Worm (Caenorhabditis elegans) whole organism, L4 larva: ENCODE results near the gene Y43F8B.17.

Experiments
- lsy-2 ChIP-seq, 2 experiments: fragments of 150-350 bp in 1 of 2; sonication (generic microtip) in 1 of 2; optimal IDR thresholded peaks; 2 replicates each; lab custom pipeline; 2014 to 2017; ENCODE audit warnings: missing biosample characterization in 2 of 2, missing genetic modification characterization in 2 of 2
- nhr-28 ChIP-seq: fragments of 150-350 bp; optimal IDR thresholded peaks from 2 replicates; lab custom pipeline; 2014; ENCODE audit warnings: missing biosample characterization, missing genetic modification characterization
- pha-4 ChIP-seq, 2 experiments: fragments of 150-350 bp in 1 of 2; fragments of 200-800 bp in 1 of 2; sonication (Bioruptor generic) in 1 of 2; IDR thresholded peaks in 1 of 2; optimal IDR thresholded peaks in 1 of 2; 2 replicates each; pipeline versions ENCODE4 v1.3.6 to Lab custom; 2014 to 2022; ENCODE audit warnings: missing genetic modification characterization in 2 of 2, missing genetic modification reagents in 2 of 2, missing biosample characterization in 1 of 2, missing compliant biosample characterization in 1 of 2
- pqm-1 ChIP-seq: sonication (generic microtip); optimal IDR thresholded peaks from 2 replicates; lab custom pipeline; 2017; ENCODE audit warnings: missing biosample characterization, missing genetic modification characterization
- snpc-4 ChIP-seq: fragments of 150-350 bp; optimal IDR thresholded peaks from 2 replicates; lab custom pipeline; 2014; ENCODE audit warnings: missing biosample characterization, missing genetic modification characterization
- unc-62 ChIP-seq, 3 experiments: fragments of 150-350 bp in 1 of 3; sonication (generic microtip); optimal IDR thresholded peaks in 2 of 3; peaks in 1 of 3; 1 replicate in 1 of 3; 2 replicates in 2 of 3; lab custom pipeline; 2014 to 2017; ENCODE audit warnings: missing biosample characterization in 3 of 3, missing genetic modification characterization in 3 of 3, missing genetic modification reagents in 3 of 3, missing genotype in 1 of 3

ce11 chrV:19448805-19449204, 35.7 kb upstream of the Y43F8B.17 start, which contains the start of gene M04C3.2:
- no peak for TF ChIP-seq lsy-2 (tag; optimal IDR thresholded peaks at IDR 0.05; lab: Kevin White, UChicago)
- TF ChIP-seq pha-4 (GFP tag; IDR thresholded peaks at IDR 0.05; lab: Robert Waterston, UW), result no peak
- TF ChIP-seq pha-4 (tag; optimal IDR thresholded peaks at IDR 0.05; lab: Kevin White, UChicago), result no peak
- TF ChIP-seq unc-62 (GFP tag; optimal IDR thresholded peaks at IDR 0.05 in 1 of 2; lab: Kevin White, UChicago), result no peak
- no peak for TF ChIP-seq unc-62 (tag; optimal IDR thresholded peaks at IDR 0.05; lab: Kevin White, UChicago)
- no peak for TF ChIP-seq nhr-28 (tag; lab: Kevin White, UChicago)
- no peak for TF ChIP-seq snpc-4 (tag; lab: Kevin White, UChicago)
- no peak for TF ChIP-seq pqm-1 (tag; lab: Kevin White, UChicago)
